Fruit fly (Drosophila melanogaster): Measurements from ENCODE around the gene Vps52.

dm6 chr2L:5553750-5554149 is 30.1 kb upstream of the Vps52 start, which contains the start of the genes CG14013 and CG14017:
- no peak for TF ChIP-seq h (optimal IDR thresholded peaks at IDR 0.05)
- TF ChIP-seq insv (optimal IDR thresholded peaks at IDR 0.05): no peak
- TF ChIP-seq Sin3A (optimal IDR thresholded peaks at IDR 0.05): no peak

Measured in Kc167 (cell line).